Worm (Caenorhabditis elegans): ENCODE results near the gene srx-74.

DNA sequence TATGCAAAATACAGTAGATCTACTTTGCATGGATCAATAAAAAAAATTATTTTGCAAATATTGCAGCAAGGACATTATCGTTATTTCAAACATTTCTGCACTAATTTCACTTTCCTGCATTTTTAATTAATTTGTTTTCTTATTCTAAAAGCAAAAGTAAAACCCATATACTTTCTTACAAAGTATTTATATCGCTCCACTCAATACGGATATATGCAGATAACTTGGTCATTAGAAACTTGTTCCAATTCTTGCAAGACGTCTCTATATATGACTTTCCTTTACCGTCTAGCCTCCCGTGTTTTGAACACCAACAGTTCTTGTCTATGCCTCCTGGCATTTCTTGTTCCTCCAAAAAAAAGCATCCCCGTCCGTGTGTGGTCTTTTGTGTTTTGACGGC, 48.2 kb upstream of the srx-74 start, which contains the start of gene oac-24:
- TF ChIP-seq him-1 (tag; optimal IDR thresholded peaks at IDR 0.05) (no peak), dao-5 (tag; optimal IDR thresholded peaks at IDR 0.05) (no peak)
